Worm (Caenorhabditis elegans): ENCODE results near the gene ucp-4.

ce11 chrV:9336462-9336861 lies 2.4 kb downstream of the ucp-4 start, which contains the start of gene coq-6:
- TF ChIP-seq hlh-15 (tag; optimal IDR thresholded peaks at IDR 0.05) (no peak), dve-1 (tag; optimal IDR thresholded peaks at IDR 0.05) (no peak), ceh-24 (tag; optimal IDR thresholded peaks at IDR 0.05) (no peak), madf-2 (tag; optimal IDR thresholded peaks at IDR 0.05) (no peak), ceh-19 (GFP tag; optimal IDR thresholded peaks at IDR 0.05) (no peak), elt-4 (tag; optimal IDR thresholded peaks at IDR 0.05) (no peak), nhr-11 (tag; optimal IDR thresholded peaks at IDR 0.05) (no peak), hlh-13 (GFP tag; optimal IDR thresholded peaks at IDR 0.05) (no peak), tbx-2 (tag; optimal IDR thresholded peaks at IDR 0.05) (no peak), dmd-4 (tag; optimal IDR thresholded peaks at IDR 0.05; ENCODE audit: borderline replicate concordance) (no peak), ceh-45 (GFP tag; IDR thresholded peaks at IDR 0.05) (no peak), fkh-6 (tag; optimal IDR thresholded peaks at IDR 0.05) (no peak), ceh-9 (tag; optimal IDR thresholded peaks at IDR 0.05) (no peak), unc-42 (tag; optimal IDR thresholded peaks at IDR 0.05) (no peak)

Data from whole organism, late embryonic.